Worm (Caenorhabditis elegans) whole organism, L4 larva: ENCODE results near the gene W02A2.8.
A peak's percentile ranks its signal among the peaks of the same experiment; 100 is the strongest.

Source experiments
- F49E8.2 ChIP-seq: sonication (generic microtip); optimal IDR thresholded peaks from 2 replicates; lab custom pipeline; 2016; ENCODE audit warnings: missing compliant biosample characterization, mild to moderate bottlenecking, missing genetic modification characterization, borderline replicate concordance
- R02D3.7 ChIP-seq: fragments of 150-350 bp; sonication (generic microtip); optimal IDR thresholded peaks from 3 replicates; lab custom pipeline; 2014; ENCODE audit warnings: missing biosample characterization, missing genetic modification characterization
- T26A8.4 ChIP-seq: fragments of 200-800 bp; sonication (Bioruptor generic); IDR thresholded peaks from 2 replicates; pipeline ENCODE4 v1.3.6; 2022; ENCODE audit warnings: missing genetic modification characterization, missing compliant biosample characterization
- Y48G9A.11 ChIP-seq: fragments of 200-800 bp; sonication (Bioruptor generic); IDR thresholded peaks from 2 replicates; pipeline ENCODE4 v1.3.6; 2022; ENCODE audit warnings: missing genetic modification reagents, missing genetic modification characterization, missing compliant biosample characterization
- ZK337.2 ChIP-seq: fragments of 200-800 bp; sonication (Bioruptor generic); IDR thresholded peaks from 2 replicates; pipeline ENCODE4 v1.3.6; 2022; ENCODE audit warnings: missing genetic modification reagents, missing genetic modification characterization, missing compliant biosample characterization
- aha-1 ChIP-seq: fragments of 150-350 bp; peaks from one replicate; lab custom pipeline; 2014; ENCODE audit warnings: missing biosample characterization, missing genetic modification characterization
- ama-1 ChIP-seq: fragments of 150-350 bp; optimal IDR thresholded peaks from 2 replicates; lab custom pipeline; 2014; ENCODE audit warnings: inconsistent platforms, mixed read lengths
- attf-4 ChIP-seq: sonication (generic microtip); optimal IDR thresholded peaks from 3 replicates; lab custom pipeline; 2017; ENCODE audit warnings: missing biosample characterization, missing genetic modification characterization
- ceh-62 ChIP-seq: sonication (generic microtip); optimal IDR thresholded peaks from 2 replicates; lab custom pipeline; 2017; ENCODE audit warnings: missing biosample characterization, missing genetic modification characterization
- ceh-82 ChIP-seq: sonication (generic microtip); optimal IDR thresholded peaks from 2 replicates; lab custom pipeline; 2017; ENCODE audit warnings: missing biosample characterization, missing genetic modification characterization
- ctbp-1 ChIP-seq: fragments of 200-800 bp; sonication (Bioruptor generic); IDR thresholded peaks from 2 replicates; pipeline ENCODE4 v1.3.6; 2022; ENCODE audit warnings: missing genetic modification reagents, missing genetic modification characterization, missing compliant biosample characterization
- daf-12 ChIP-seq: fragments of 150-350 bp; optimal IDR thresholded peaks from 2 replicates; lab custom pipeline; 2014; ENCODE audit warnings: missing biosample characterization, missing genetic modification reagents, missing genetic modification characterization
- daf-16 ChIP-seq, 3 experiments: sonication (generic microtip); optimal IDR thresholded peaks; 2 replicates each; lab custom pipeline; 2016 to 2017; ENCODE audit warnings: missing genetic modification characterization in 3 of 3, missing genetic modification reagents in 3 of 3, mild to moderate bottlenecking in 2 of 3, missing compliant biosample characterization in 2 of 3, missing biosample characterization in 1 of 3, moderate library complexity in 1 of 3
- daf-19 ChIP-seq: fragments of 200-800 bp; sonication (Bioruptor generic); conservative IDR thresholded peaks from 2 replicates; pipeline ENCODE4 v1.3.6; 2022; ENCODE audit warnings: missing genetic modification characterization, missing compliant biosample characterization
- daf-8 ChIP-seq: fragments of 200-800 bp; sonication (Bioruptor generic); IDR thresholded peaks from 2 replicates; pipeline ENCODE4 v1.3.6; 2022; ENCODE audit warnings: missing genetic modification characterization, missing compliant biosample characterization
- dmd-6 ChIP-seq: fragments of 200-800 bp; sonication (Bioruptor generic); IDR thresholded peaks from 2 replicates; pipeline ENCODE4 v1.3.6; 2022; ENCODE audit warnings: missing genetic modification reagents, missing genetic modification characterization, missing compliant biosample characterization
- dve-1 ChIP-seq: sonication (generic microtip); optimal IDR thresholded peaks from 2 replicates; lab custom pipeline; 2017; ENCODE audit warnings: antibody characterized with exemption, mild to moderate bottlenecking, missing genetic modification characterization, missing compliant biosample characterization; ENCODE audit not compliant: insufficient read depth
- hlh-11 ChIP-seq: fragments of 200-800 bp; sonication (Bioruptor generic); optimal IDR thresholded peaks from 2 replicates; lab custom pipeline; 2018; ENCODE audit warnings: mild to moderate bottlenecking, missing genetic modification characterization, missing compliant biosample characterization
- hlh-30 ChIP-seq: sonication (generic microtip); optimal IDR thresholded peaks from 2 replicates; lab custom pipeline; 2017; ENCODE audit warnings: antibody characterized with exemption, mild to moderate bottlenecking, missing genetic modification characterization, missing compliant biosample characterization; ENCODE audit not compliant: insufficient read depth
- lin-29 ChIP-seq: fragments of 200-800 bp; sonication (Bioruptor generic); IDR thresholded peaks from 2 replicates; pipeline ENCODE4 v1.3.6; 2022; ENCODE audit warnings: missing genetic modification reagents, missing genetic modification characterization, missing compliant biosample characterization
- lin-38 ChIP-seq: fragments of 200-800 bp; sonication (Bioruptor generic); IDR thresholded peaks from 2 replicates; pipeline ENCODE4 v1.3.6; 2022; ENCODE audit warnings: missing genetic modification reagents, missing genetic modification characterization, missing compliant biosample characterization
- lsy-2 ChIP-seq, 2 experiments: fragments of 150-350 bp in 1 of 2; sonication (generic microtip) in 1 of 2; optimal IDR thresholded peaks; 2 replicates each; lab custom pipeline; 2014 to 2017; ENCODE audit warnings: missing biosample characterization in 2 of 2, missing genetic modification characterization in 2 of 2
- madf-5 ChIP-seq, 2 experiments: fragments of 200-800 bp; sonication (Bioruptor generic); IDR thresholded peaks; 2 replicates each; pipeline ENCODE4 v1.3.6; 2022; ENCODE audit warnings: missing compliant biosample characterization in 2 of 2, missing genetic modification characterization in 2 of 2
- madf-9 ChIP-seq: fragments of 200-800 bp; sonication (Bioruptor generic); conservative IDR thresholded peaks from 2 replicates; pipeline ENCODE4 v1.3.6; 2022; ENCODE audit warnings: missing genetic modification reagents, missing genetic modification characterization, missing compliant biosample characterization
- mdl-1 ChIP-seq, 2 experiments: fragments of 150-350 bp in 1 of 2; sonication (generic microtip) in 1 of 2; optimal IDR thresholded peaks; 2 replicates each; lab custom pipeline; 2014 to 2017; ENCODE audit warnings: missing biosample characterization in 2 of 2, missing genetic modification characterization in 2 of 2
- mxl-2 ChIP-seq: fragments of 200-800 bp; sonication (Bioruptor generic); conservative IDR thresholded peaks from 2 replicates; pipeline ENCODE4 v1.3.6; 2022; ENCODE audit warnings: missing genetic modification reagents, missing genetic modification characterization, missing compliant biosample characterization
- mxl-3 ChIP-seq: fragments of 200-800 bp; sonication (Bioruptor generic); optimal IDR thresholded peaks from 2 replicates; lab custom pipeline; 2018; ENCODE audit warnings: mild to moderate bottlenecking, missing genetic modification characterization, missing compliant biosample characterization
- nhr-102 ChIP-seq: sonication (generic microtip); optimal IDR thresholded peaks from 2 replicates; lab custom pipeline; 2016; ENCODE audit warnings: mild to moderate bottlenecking, missing genetic modification characterization, moderate library complexity, missing compliant biosample characterization
- nhr-111 ChIP-seq: fragments of 200-800 bp; sonication (Bioruptor generic); optimal IDR thresholded peaks from 2 replicates; lab custom pipeline; 2018; ENCODE audit warnings: mild to moderate bottlenecking, missing genetic modification characterization, missing compliant biosample characterization
- nhr-48 ChIP-seq: sonication (generic microtip); optimal IDR thresholded peaks from 2 replicates; lab custom pipeline; 2016; ENCODE audit warnings: mild to moderate bottlenecking, missing genetic modification characterization, missing compliant biosample characterization
- php-3 ChIP-seq: fragments of 200-800 bp; sonication (Bioruptor generic); IDR thresholded peaks from 2 replicates; pipeline ENCODE4 v1.3.6; 2022; ENCODE audit warnings: missing genetic modification reagents, missing genetic modification characterization, missing compliant biosample characterization
- pqm-1 ChIP-seq: sonication (generic microtip); optimal IDR thresholded peaks from 2 replicates; lab custom pipeline; 2017; ENCODE audit warnings: missing biosample characterization, missing genetic modification characterization
- saeg-2 ChIP-seq: fragments of 200-800 bp; sonication (Bioruptor generic); IDR thresholded peaks from 2 replicates; pipeline ENCODE4 v1.3.6; 2022; ENCODE audit warnings: missing genetic modification reagents, missing genetic modification characterization, missing compliant biosample characterization
- unc-130 ChIP-seq: sonication (generic microtip); optimal IDR thresholded peaks from 2 replicates; lab custom pipeline; 2016; ENCODE audit warnings: missing genetic modification reagents, missing genetic modification characterization, missing compliant biosample characterization
- unc-62 ChIP-seq, 3 experiments: fragments of 150-350 bp in 1 of 3; sonication (generic microtip); optimal IDR thresholded peaks in 2 of 3; peaks in 1 of 3; 1 replicate in 1 of 3; 2 replicates in 2 of 3; lab custom pipeline; 2014 to 2017; ENCODE audit warnings: missing biosample characterization in 3 of 3, missing genetic modification characterization in 3 of 3, missing genetic modification reagents in 3 of 3, missing genotype in 1 of 3
- zag-1 ChIP-seq: fragments of 150-350 bp; optimal IDR thresholded peaks from 2 replicates; lab custom pipeline; 2014; ENCODE audit warnings: missing biosample characterization, missing genetic modification characterization
- zip-11 ChIP-seq: fragments of 200-800 bp; sonication (Bioruptor generic); IDR thresholded peaks from 2 replicates; pipeline ENCODE4 v1.3.6; 2022; ENCODE audit warnings: missing genetic modification characterization, missing compliant biosample characterization
- ztf-7 ChIP-seq: fragments of 150-350 bp; optimal IDR thresholded peaks from 2 replicates; lab custom pipeline; 2014; ENCODE audit warnings: missing biosample characterization, missing genetic modification characterization

W02A2.8 gene

DNA sequence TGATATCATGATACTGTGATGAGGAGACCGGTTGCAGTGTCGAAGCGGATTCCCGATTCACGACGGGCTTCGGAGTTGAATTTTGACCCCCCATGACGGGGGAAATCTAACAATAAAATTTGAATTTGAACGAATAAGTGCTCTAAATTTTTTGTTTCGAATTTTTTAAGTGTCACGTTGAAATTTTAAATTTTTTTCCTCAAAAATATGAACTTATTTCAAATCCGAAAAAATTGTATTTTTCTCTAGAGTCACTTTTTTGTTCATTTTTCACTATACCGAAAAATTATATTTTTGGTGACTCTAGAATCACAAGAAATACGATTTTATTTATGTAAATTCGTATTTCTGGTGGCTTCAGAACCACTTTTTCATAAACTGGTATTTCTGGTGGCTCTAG is at the start of gene W02A2.8:
W02A2.8 (minus strand) TSS at position 101 of the 400 bp plus-strand sequence.
- 0 out of 2 replicates have a peak, but pooled peaks have one; percentile 11 for TF ChIP-seq ZK337.2 (GFP tag; lab: Robert Waterston, UW)
- TF ChIP-seq ztf-7 (tag; lab: Kevin White, UChicago) = no peak
- TF ChIP-seq, all 104 proteins: peak for 1

DNA sequence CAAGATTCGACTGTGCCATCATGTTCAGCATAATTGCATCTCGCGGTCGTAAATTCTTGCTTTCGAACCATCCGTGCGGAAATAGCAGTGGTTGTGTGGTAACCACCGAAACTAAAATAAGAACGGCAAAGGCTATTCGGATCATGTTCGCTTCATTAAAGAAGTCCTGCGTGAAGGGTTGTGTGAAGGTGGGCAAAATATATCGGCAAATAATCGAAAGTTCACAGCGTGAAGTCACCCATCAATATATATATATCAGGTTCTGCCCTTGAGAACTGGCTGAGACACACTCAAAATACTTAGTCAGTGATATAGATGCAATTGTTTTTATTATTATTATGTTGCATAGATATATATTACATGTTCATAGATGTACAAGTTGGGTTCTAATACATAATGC is 49.6 kb upstream of the W02A2.8 start, which contains the start of gene Y62E10A.19:
Y62E10A.19 (minus strand) TSS at position 289 of the 400 bp plus-strand sequence.
- TF ChIP-seq unc-62 (GFP tag; optimal IDR thresholded peaks at IDR 0.05 in 1 of 2; lab: Kevin White, UChicago) (peak in 1 of 2 experiments; percentile 69), unc-62 (tag; optimal IDR thresholded peaks at IDR 0.05; lab: Kevin White, UChicago) (no peak), daf-12 (tag; lab: Kevin White, UChicago) (no peak), ceh-82 (tag; lab: Kevin White, UChicago) (no peak), R02D3.7 (tag; lab: Kevin White, UChicago) (no peak), zag-1 (tag; lab: Kevin White, UChicago) (no peak)
- TF ChIP-seq, all 104 proteins: peak for 1

DNA sequence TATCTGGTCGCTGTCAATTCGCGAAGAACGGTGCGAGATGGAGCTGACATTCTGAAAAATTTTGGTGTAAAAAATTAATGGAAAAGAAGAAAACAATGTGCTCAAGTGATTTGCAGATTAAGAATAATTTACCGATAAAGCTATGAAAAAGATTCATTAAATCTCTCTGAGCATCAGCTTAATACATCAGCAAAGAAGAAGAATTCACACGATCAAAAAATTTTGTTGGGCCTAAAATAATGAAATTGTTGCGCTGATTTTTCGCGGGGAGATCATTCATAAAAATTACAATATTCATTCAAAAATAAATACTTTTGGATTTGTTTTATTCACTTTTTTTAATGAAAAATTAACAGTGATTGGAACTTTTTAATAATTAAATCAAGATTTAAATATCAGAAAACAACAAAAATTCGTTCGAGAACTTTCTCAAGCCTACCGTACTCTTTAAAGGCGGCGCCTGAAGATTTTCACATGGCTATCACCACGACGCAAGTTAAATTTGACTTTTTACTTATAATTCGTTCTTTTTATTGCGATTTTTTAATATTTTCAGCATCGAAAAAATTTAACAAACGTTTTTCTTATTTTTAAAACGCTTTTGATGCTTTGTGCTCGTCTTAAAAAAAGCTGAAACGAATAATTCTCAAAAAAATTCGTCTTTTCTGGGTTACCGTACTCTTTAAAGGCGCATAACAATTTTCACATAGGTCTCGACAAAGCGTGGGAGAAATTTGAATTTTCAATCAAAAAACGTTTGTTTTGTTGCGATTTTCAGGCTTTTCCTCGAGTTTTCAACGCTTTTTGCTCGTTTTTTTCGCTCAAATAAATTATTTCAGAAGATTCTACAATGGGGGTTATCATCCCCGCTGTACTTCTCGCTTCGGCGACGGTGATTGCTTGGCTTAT is 42.3 kb upstream of the W02A2.8 start, which contains the start of the genes memi-2 and cyp-31A5:
memi-2 (minus strand) TSS at position 51 of the 909 bp plus-strand sequence.
cyp-31A5 (plus strand) TSS at position 834 of the 909 bp plus-strand sequence.
- TF ChIP-seq unc-130 (GFP tag; lab: Kevin White, UChicago) (peak; percentile 19), ama-1 (lab: Kevin White, UChicago) (no peak), unc-62 (GFP tag; optimal IDR thresholded peaks at IDR 0.05 in 1 of 2; lab: Kevin White, UChicago) (peak in 1 of 2 experiments; percentile 41), unc-62 (tag; optimal IDR thresholded peaks at IDR 0.05; lab: Kevin White, UChicago) (no peak), Y48G9A.11 (no peak), ctbp-1 (no peak), mxl-3 (GFP tag; lab: Kevin White, UChicago) (no peak), lin-38 (GFP tag; lab: Robert Waterston, UW) (no peak), pqm-1 (tag; lab: Kevin White, UChicago) (no peak), F49E8.2 (tag; lab: Kevin White, UChicago) (no peak), daf-8 (GFP tag; lab: Robert Waterston, UW) (no peak), ceh-62 (no peak), lsy-2 (tag; optimal IDR thresholded peaks at IDR 0.05; lab: Kevin White, UChicago) (no peak)

DNA sequence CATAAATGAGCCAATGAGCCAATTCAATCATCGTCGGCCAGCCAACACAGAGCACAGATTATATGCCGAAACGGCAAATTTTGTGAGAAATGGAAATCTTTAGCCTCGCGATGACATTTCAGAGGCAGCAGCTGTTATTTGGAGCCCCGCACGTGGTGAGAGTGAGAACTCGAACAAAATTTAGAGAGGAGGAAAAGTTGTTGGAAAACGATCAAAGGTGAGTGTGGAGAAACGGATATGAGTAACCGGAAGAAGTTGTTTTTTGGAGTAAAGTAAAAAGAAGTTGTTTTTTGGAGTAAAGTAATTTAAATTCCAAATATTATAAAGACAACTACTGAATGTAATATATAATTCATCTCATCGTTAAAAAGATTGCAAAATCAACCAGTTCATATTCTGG is 40.3 kb upstream of the W02A2.8 start, which contains the start of gene Y62E10A.13:
Y62E10A.13 (minus strand) TSS at position 326 of the 400 bp plus-strand sequence.
- TF ChIP-seq F49E8.2 (tag; lab: Kevin White, UChicago) (peak; percentile 9), pqm-1 (tag; lab: Kevin White, UChicago) (no peak), attf-4 (tag; lab: Kevin White, UChicago) (no peak), ztf-7 (tag; lab: Kevin White, UChicago) (no peak), saeg-2 (GFP tag; lab: Robert Waterston, UW) (no peak), mdl-1 (tag; optimal IDR thresholded peaks at IDR 0.05; lab: Kevin White, UChicago) (no peak), madf-9 (GFP tag; lab: Robert Waterston, UW) (no peak), nhr-48 (tag; lab: Kevin White, UChicago) (no peak), lin-29 (GFP tag; lab: Robert Waterston, UW) (no peak), lin-38 (GFP tag; lab: Robert Waterston, UW) (peak; percentile 42; the same call in 1 of the 2 replicates)

DNA sequence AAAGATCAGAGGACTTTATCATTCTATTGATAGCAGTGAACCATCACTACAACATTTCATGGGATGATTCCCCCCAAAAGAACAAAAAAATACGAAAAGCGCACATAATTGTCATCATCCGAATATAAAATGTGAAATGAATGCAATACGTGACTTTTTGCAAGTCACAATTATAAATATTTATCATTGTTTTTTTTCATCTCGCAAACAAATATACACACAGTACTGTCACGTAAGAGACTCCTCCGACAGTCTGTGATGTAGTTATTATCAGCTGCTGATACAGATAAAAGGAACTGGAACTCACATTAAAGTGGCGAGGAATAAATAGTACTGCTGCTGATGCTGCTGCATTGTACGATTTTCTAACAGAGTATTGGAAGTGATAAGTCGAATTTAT is 38.0 kb upstream of the W02A2.8 start:
- TF ChIP-seq madf-5 (GFP tag; IDR thresholded peaks at IDR 0.05; lab: Robert Waterston, UW) = no peak
- TF ChIP-seq ceh-62 = no peak
- no peak for TF ChIP-seq zip-11 (GFP tag; lab: Robert Waterston, UW)
- TF ChIP-seq pqm-1 (tag; lab: Kevin White, UChicago) = peak; percentile 75
- TF ChIP-seq T26A8.4 (GFP tag; lab: Robert Waterston, UW) = no peak
- TF ChIP-seq unc-130 (GFP tag; lab: Kevin White, UChicago) = no peak
- peak; percentile 59; the same call in 1 of the 2 replicates for TF ChIP-seq mxl-2 (GFP tag; lab: Robert Waterston, UW)
- TF ChIP-seq dve-1 (tag; lab: Kevin White, UChicago) = peak; percentile 77
- peak; percentile 52; the same call in 1 of the 2 replicates for TF ChIP-seq php-3
- no peak for TF ChIP-seq daf-16 (GFP tag; optimal IDR thresholded peaks at IDR 0.05; lab: Kevin White, UChicago)
- TF ChIP-seq daf-16 (tag; optimal IDR thresholded peaks at IDR 0.05; lab: Kevin White, UChicago) = peak; percentile 97
- peak; percentile 64 for TF ChIP-seq hlh-30 (tag; lab: Kevin White, UChicago)
- TF ChIP-seq nhr-111 (GFP tag; lab: Kevin White, UChicago) = no peak
- peak; percentile 60 for TF ChIP-seq dmd-6 (GFP tag; lab: Robert Waterston, UW)
- peak; percentile 35 for TF ChIP-seq nhr-102 (tag; lab: Kevin White, UChicago)
- TF ChIP-seq daf-19 = no peak
- peak; percentile 21 for TF ChIP-seq ztf-7 (tag; lab: Kevin White, UChicago)
- TF ChIP-seq aha-1 (tag; lab: Kevin White, UChicago) = peak; percentile 100
- peak; percentile 65 for TF ChIP-seq hlh-11 (tag; lab: Kevin White, UChicago)
